Fruit fly (Drosophila melanogaster): ENCODE measurements around the gene bi.

bi gene

DNA sequence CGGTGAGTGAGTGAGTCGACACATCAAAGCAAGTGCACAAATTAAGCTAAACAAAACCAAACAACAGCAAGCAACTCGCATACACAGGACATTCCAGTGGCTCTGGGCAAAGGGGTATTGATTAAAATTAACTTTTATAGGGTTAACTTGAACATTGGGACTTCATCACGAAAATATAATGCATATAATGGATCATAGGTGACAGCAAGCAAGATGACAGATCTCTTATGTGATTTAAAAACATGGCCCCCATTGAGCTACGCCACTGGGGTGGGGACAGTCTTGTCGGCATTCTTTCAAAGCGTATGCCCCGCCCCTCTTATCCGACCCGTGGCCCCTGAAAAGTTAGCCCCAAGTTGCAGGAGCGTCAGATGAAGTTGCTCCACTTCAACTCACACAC, 90.9 kb downstream of the bi start (continued):
- peak; percentile 45 for TF ChIP-seq OdsH (GFP tag; optimal IDR thresholded peaks at IDR 0.05)
- TF ChIP-seq sv (GFP tag; optimal IDR thresholded peaks at IDR 0.05), result no peak
- no peak for TF ChIP-seq Myc (optimal IDR thresholded peaks at IDR 0.05)
- no peak for TF ChIP-seq Abd-B (GFP tag; optimal IDR thresholded peaks at IDR 0.05)
- no peak for TF ChIP-seq Vsx2 (GFP tag; optimal IDR thresholded peaks at IDR 0.05; ENCODE audit: partially characterized antibody)
- TF ChIP-seq lola (GFP tag; optimal IDR thresholded peaks at IDR 0.05), result no peak
- no peak for TF ChIP-seq usp (GFP tag; optimal IDR thresholded peaks at IDR 0.05)
- TF ChIP-seq br (GFP tag; optimal IDR thresholded peaks at IDR 0.05), result peak; percentile 34
- no peak for TF ChIP-seq Rel (GFP tag; optimal IDR thresholded peaks at IDR 0.05)
- TF ChIP-seq Rel (tag; optimal IDR thresholded peaks at IDR 0.05), result no peak
- TF ChIP-seq ey (GFP tag; optimal IDR thresholded peaks at IDR 0.05), result peak; percentile 50
- TF ChIP-seq CG32264 (GFP tag; optimal IDR thresholded peaks at IDR 0.05), result no peak
- TF ChIP-seq dsf (GFP tag; optimal IDR thresholded peaks at IDR 0.05; ENCODE audit: borderline replicate concordance), result no peak

DNA sequence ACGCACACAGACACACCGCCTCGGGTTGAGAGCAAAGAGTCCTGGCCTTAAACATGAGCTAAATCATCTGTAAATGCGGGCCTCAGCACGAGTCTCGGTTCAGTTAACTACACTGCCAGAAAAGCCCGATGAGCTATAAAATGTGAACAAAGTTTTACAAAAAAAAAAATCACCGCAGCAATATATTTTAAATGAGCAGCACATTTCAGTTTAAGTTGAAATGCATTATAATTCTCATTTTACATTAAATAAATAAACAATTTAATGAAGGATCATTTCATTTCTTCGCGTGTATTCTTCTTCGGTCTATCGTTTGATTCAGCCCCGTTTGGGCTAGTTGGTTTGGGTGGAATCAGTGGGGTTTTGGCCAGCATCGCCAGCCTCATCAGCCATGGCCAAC, 92.7 kb downstream of the bi start:
- peak in 1 of 2 experiments; percentile 1 for TF ChIP-seq foxo (GFP tag; optimal IDR thresholded peaks at IDR 0.05)
- no peak for TF ChIP-seq Rel (GFP tag; optimal IDR thresholded peaks at IDR 0.05)
- no peak for TF ChIP-seq Rel (tag; optimal IDR thresholded peaks at IDR 0.05)

- TF ChIP-seq br (GFP tag; optimal IDR thresholded peaks at IDR 0.05) (peak; percentile 26), rgr (GFP tag; optimal IDR thresholded peaks at IDR 0.05) (peak; percentile 27), CG32264 (GFP tag; optimal IDR thresholded peaks at IDR 0.05) (no peak), foxo (GFP tag; optimal IDR thresholded peaks at IDR 0.05) (peak in 1 of 2 experiments; percentile 48), Jra (GFP tag; optimal IDR thresholded peaks at IDR 0.05) (no peak), fru (GFP tag; optimal IDR thresholded peaks at IDR 0.05) (peak; percentile 4), Hr78 (GFP tag; optimal IDR thresholded peaks at IDR 0.05) (no peak)
These were observed 94.5 kb downstream of the bi start for dm6 chrX:4507121-4507520.

DNA sequence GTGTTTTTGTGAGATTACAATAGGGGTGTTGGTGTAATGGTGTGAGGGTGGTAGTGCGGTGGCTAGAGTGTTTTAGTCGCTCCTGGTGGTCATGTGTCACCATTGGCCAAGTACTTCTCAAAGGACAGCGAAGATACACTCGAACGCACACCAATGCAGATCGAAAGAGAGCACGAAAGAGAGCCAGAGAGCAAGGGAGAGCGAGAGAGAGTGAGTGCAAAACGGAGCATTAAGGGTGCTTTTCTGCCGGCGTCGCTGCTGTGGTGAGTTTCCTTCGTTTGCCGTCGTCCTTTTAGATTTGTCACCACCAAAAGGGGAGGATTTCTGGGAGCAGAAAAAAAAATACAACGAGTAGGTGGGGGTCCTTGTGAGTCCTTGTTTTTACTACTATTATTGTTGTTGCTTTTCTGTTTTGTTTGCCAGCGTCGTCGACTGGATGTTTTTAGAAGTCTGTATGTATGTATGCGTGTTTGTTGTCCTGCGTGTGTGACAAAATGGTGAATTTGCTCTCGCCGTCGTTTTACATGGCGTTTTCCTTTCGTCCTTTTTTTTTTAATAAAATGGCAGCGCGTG, 95.5 kb downstream of the bi start:
- peak; percentile 6 to 41 for TF ChIP-seq dl (GFP tag; optimal IDR thresholded peaks at IDR 0.05; ENCODE audit: insufficient read depth in 1 of 2, partially characterized antibody in 2 of 2)
- TF ChIP-seq Dif (GFP tag; optimal IDR thresholded peaks at IDR 0.05; ENCODE audit: partially characterized antibody), result peak; percentile 21
- TF ChIP-seq N (GFP tag; optimal IDR thresholded peaks at IDR 0.05), result no peak

- TF ChIP-seq dl (GFP tag; optimal IDR thresholded peaks at IDR 0.05; ENCODE audit: insufficient read depth in 1 of 2, partially characterized antibody in 2 of 2) (no peak), Vsx2 (GFP tag; optimal IDR thresholded peaks at IDR 0.05; ENCODE audit: partially characterized antibody) (no peak), Myc (optimal IDR thresholded peaks at IDR 0.05) (no peak), CrebA (GFP tag; optimal IDR thresholded peaks at IDR 0.05; ENCODE audit: borderline replicate concordance) (no peak), tai (GFP tag; optimal IDR thresholded peaks at IDR 0.05) (no peak), dmrt93B (GFP tag; optimal IDR thresholded peaks at IDR 0.05) (no peak), pan (optimal IDR thresholded peaks at IDR 0.05) (no peak)
These were observed 98.9 kb downstream of the bi start for dm6 chrX:4511575-4511974.

- no peak for TF ChIP-seq CG9705 (GFP tag; optimal IDR thresholded peaks at IDR 0.05)
- no peak for TF ChIP-seq Dif (GFP tag; optimal IDR thresholded peaks at IDR 0.05; ENCODE audit: partially characterized antibody)
- TF ChIP-seq pan (optimal IDR thresholded peaks at IDR 0.05), result no peak
- no peak for TF ChIP-seq Hr83 (GFP tag; optimal IDR thresholded peaks at IDR 0.05; ENCODE audit: poor library complexity, severe bottlenecking)
- no peak for TF ChIP-seq Jra (GFP tag; optimal IDR thresholded peaks at IDR 0.05)
- TF ChIP-seq psq (GFP tag; optimal IDR thresholded peaks at IDR 0.05), result no peak
These were observed 108.2 kb downstream of the bi start for dm6 chrX:4520879-4521278.

DNA sequence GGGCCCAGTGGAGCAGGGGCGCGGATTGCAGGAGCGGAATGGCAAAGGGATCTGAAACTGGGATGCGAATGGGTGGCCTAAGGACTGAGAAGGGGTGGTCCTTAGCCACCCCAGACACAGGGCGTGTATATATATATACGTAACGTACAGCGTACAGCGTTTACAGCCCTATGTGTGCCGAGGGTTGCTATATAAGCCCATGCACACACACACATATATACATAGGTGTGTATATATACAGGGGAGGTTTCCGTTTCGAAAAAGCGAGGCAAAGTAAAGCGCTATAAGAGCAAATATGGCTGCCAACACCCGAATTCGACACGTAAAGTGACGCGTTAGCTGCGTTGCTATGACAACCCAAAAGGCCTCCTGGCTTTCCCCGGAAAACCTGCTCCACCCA, 114.1 kb downstream of the bi start:
- TF ChIP-seq OdsH (GFP tag; optimal IDR thresholded peaks at IDR 0.05) (no peak), br (GFP tag; optimal IDR thresholded peaks at IDR 0.05) (no peak), psq (GFP tag; optimal IDR thresholded peaks at IDR 0.05) (no peak), CG32264 (GFP tag; optimal IDR thresholded peaks at IDR 0.05) (no peak), Dfd (GFP tag; optimal IDR thresholded peaks at IDR 0.05) (no peak), CG9705 (GFP tag; optimal IDR thresholded peaks at IDR 0.05) (no peak), brk (GFP tag; optimal IDR thresholded peaks at IDR 0.05) (no peak), Rel (GFP tag; optimal IDR thresholded peaks at IDR 0.05) (no peak), Rel (tag; optimal IDR thresholded peaks at IDR 0.05) (no peak), Hr83 (GFP tag; optimal IDR thresholded peaks at IDR 0.05; ENCODE audit: poor library complexity, severe bottlenecking) (no peak), Hnf4 (GFP tag; optimal IDR thresholded peaks at IDR 0.05) (no peak), dsf (GFP tag; optimal IDR thresholded peaks at IDR 0.05; ENCODE audit: borderline replicate concordance) (no peak)

Data from whole organism, wandering third instar larva.